Fruit fly (Drosophila melanogaster): ENCODE results near the gene CG9992.
A peak's percentile ranks its signal among the peaks of the same experiment; 100 is the strongest.

DNA sequence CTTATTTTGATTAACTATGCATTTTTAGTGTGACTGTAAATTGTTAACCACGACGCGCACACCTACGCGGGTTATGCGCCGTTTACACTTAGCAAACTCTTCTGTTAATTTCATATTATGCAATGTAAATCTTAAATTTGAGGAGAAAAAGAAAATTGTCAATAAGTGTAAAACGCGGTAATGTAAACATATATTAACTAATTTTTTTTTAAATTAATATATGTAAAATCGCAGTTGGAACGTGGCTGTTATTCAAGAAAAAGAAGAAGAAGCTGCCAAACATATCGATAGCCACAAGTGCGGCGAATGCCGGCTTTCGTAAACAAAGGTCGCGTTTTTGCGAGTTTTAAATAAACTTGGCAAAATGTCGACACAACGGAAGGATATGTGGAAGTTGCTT lies 6.7 kb upstream of the CG9992 start, which contains the start of the genes TH1 and mei-41:
- TF ChIP-seq rn (GFP tag; IDR thresholded peaks at IDR 0.05) = peak; percentile 87
- TF ChIP-seq CG10348 (GFP tag; IDR thresholded peaks at IDR 0.05) = peak; percentile 82

Data from whole organism, pupa.